Fruit fly (Drosophila melanogaster) whole organism, embryonic: Measurements from ENCODE around the gene CG10512.

Source experiments
- Aef1 ChIP-seq: fragments of 200-800 bp; sonication (Bioruptor generic); IDR thresholded peaks from 3 replicates; pipeline ENCODE4 v1.3.6; 2022; ENCODE audit warnings: missing biosample characterization, missing genetic modification characterization
- Antp ChIP-seq: fragments of 200-800 bp; sonication (Bioruptor generic); optimal IDR thresholded peaks from 3 replicates; lab custom pipeline; 2016; ENCODE audit warnings: missing biosample characterization, missing genetic modification characterization
- Blimp-1 ChIP-seq: fragments of 200-800 bp; sonication (Bioruptor generic); optimal IDR thresholded peaks from 3 replicates; lab custom pipeline; 2018; ENCODE audit warnings: missing biosample characterization, missing genetic modification characterization, mild to moderate bottlenecking, moderate library complexity, missing genetic modification reagents
- CG11504 ChIP-seq: fragments of 200-800 bp; sonication (Bioruptor generic); optimal IDR thresholded peaks from 3 replicates; lab custom pipeline; 2019; ENCODE audit warnings: missing biosample characterization, mild to moderate bottlenecking, missing genetic modification characterization, moderate library complexity
- CG12071 ChIP-seq: fragments of 200-800 bp; sonication (Bioruptor generic); optimal IDR thresholded peaks from 3 replicates; lab custom pipeline; 2018; ENCODE audit warnings: missing biosample characterization, mild to moderate bottlenecking, missing genetic modification characterization
- CG12104 ChIP-seq: fragments of 200-800 bp; sonication (Bioruptor generic); optimal IDR thresholded peaks from 3 replicates; lab custom pipeline; 2016; ENCODE audit warnings: missing biosample characterization, missing genetic modification characterization
- CG12219 ChIP-seq: fragments of 200-800 bp; sonication (Bioruptor generic); optimal IDR thresholded peaks from 3 replicates; lab custom pipeline; 2018; ENCODE audit warnings: missing biosample characterization, mild to moderate bottlenecking, missing genetic modification characterization
- CG12659 ChIP-seq: fragments of 200-800 bp; sonication (Bioruptor generic); optimal IDR thresholded peaks from 3 replicates; lab custom pipeline; 2017; ENCODE audit warnings: mild to moderate bottlenecking, missing biosample characterization, missing genetic modification reagents, missing genetic modification characterization
- CG15011 ChIP-seq: fragments of 200-800 bp; sonication (Bioruptor generic); optimal IDR thresholded peaks from 3 replicates; lab custom pipeline; 2018; ENCODE audit warnings: missing biosample characterization, mild to moderate bottlenecking, missing genetic modification characterization
- CG30403 ChIP-seq: fragments of 200-800 bp; sonication (Bioruptor generic); optimal IDR thresholded peaks from 3 replicates; lab custom pipeline; 2016; ENCODE audit warnings: missing biosample characterization, missing genetic modification characterization
- CG31388 ChIP-seq: fragments of 200-800 bp; sonication (Bioruptor generic); optimal IDR thresholded peaks from 2 replicates; lab custom pipeline; 2016; ENCODE audit warnings: missing biosample characterization, missing genetic modification characterization
- CG31441 ChIP-seq: fragments of 200-800 bp; sonication (Bioruptor generic); IDR thresholded peaks from 2 replicates; pipeline ENCODE4 v1.3.6; 2022; ENCODE audit warnings: missing biosample characterization, missing genetic modification characterization
- CG34376 ChIP-seq: fragments of 200-800 bp; sonication (Bioruptor generic); optimal IDR thresholded peaks from 2 replicates; lab custom pipeline; 2018; ENCODE audit warnings: missing biosample characterization, mild to moderate bottlenecking, missing genetic modification characterization
- CG6175 ChIP-seq: fragments of 200-800 bp; sonication (Bioruptor generic); IDR thresholded peaks from 3 replicates; pipeline ENCODE4 v1.3.6; 2022; ENCODE audit warnings: missing biosample characterization, missing genetic modification characterization
- CG6254 ChIP-seq: fragments of 200-800 bp; sonication (Bioruptor generic); optimal IDR thresholded peaks from 3 replicates; lab custom pipeline; 2017; ENCODE audit warnings: mild to moderate bottlenecking, missing biosample characterization, missing genetic modification reagents, missing genetic modification characterization
- CG6654 ChIP-seq: fragments of 200-800 bp; sonication (Bioruptor generic); optimal IDR thresholded peaks from 2 replicates; lab custom pipeline; 2017; ENCODE audit warnings: missing biosample characterization, mild to moderate bottlenecking, missing genetic modification characterization
- CG6791 ChIP-seq: fragments of 200-800 bp; sonication (Bioruptor generic); IDR thresholded peaks from 3 replicates; pipeline ENCODE4 v1.3.6; 2022; ENCODE audit warnings: missing biosample characterization, missing genetic modification characterization; ENCODE audit not compliant: partially characterized antibody
- CG7963 ChIP-seq: fragments of 200-800 bp; sonication (Bioruptor generic); IDR thresholded peaks from 3 replicates; pipeline ENCODE4 v1.3.6; 2022; ENCODE audit warnings: missing biosample characterization, missing genetic modification characterization; ENCODE audit not compliant: partially characterized antibody
- CG8281 ChIP-seq: fragments of 200-800 bp; sonication (Bioruptor generic); optimal IDR thresholded peaks from 2 replicates; lab custom pipeline; 2018; ENCODE audit warnings: missing biosample characterization, mild to moderate bottlenecking, missing genetic modification characterization, moderate library complexity
- CG9437 ChIP-seq: fragments of 200-800 bp; sonication (Bioruptor generic); optimal IDR thresholded peaks from 2 replicates; lab custom pipeline; 2018; ENCODE audit warnings: missing biosample characterization, mild to moderate bottlenecking, missing genetic modification characterization
- Camta ChIP-seq: fragments of 200-800 bp; sonication (Bioruptor generic); optimal IDR thresholded peaks from 2 replicates; lab custom pipeline; 2016; ENCODE audit warnings: missing biosample characterization, missing genetic modification characterization
- CkIIα-i1 ChIP-seq: fragments of 200-800 bp; sonication (Bioruptor generic); IDR thresholded peaks from 2 replicates; pipeline ENCODE4 v1.3.6; 2022; ENCODE audit warnings: missing biosample characterization, missing genetic modification characterization
- D ChIP-seq, 2 experiments: fragments of 200-800 bp in 1 of 2; fragments of >200 bp in 1 of 2; sonication (Bioruptor generic) in 1 of 2; optimal IDR thresholded peaks; 2 replicates in 1 of 2; 3 replicates in 1 of 2; lab custom pipeline; 2017; ENCODE audit warnings: mild to moderate bottlenecking in 1 of 2, missing biosample characterization in 1 of 2, missing genetic modification characterization in 1 of 2, missing genetic modification reagents in 1 of 2
- Dbx ChIP-seq: fragments of 200-800 bp; sonication (Bioruptor generic); IDR thresholded peaks from 3 replicates; pipeline ENCODE4 v1.3.6; 2022; ENCODE audit warnings: missing biosample characterization, missing genetic modification characterization
- Deaf1 ChIP-seq: fragments of 200-800 bp; optimal IDR thresholded peaks from 3 replicates; lab custom pipeline; 2019; ENCODE audit warnings: missing biosample characterization, mild to moderate bottlenecking, missing genetic modification characterization, moderate library complexity
- Dfd ChIP-seq, 2 experiments: fragments of >200 bp; optimal IDR thresholded peaks; 2 replicates each; lab custom pipeline; 2017; ENCODE audit warnings: missing biosample characterization in 2 of 2, missing genetic modification characterization in 2 of 2
- Drgx ChIP-seq: fragments of 200-800 bp; sonication (Bioruptor generic); IDR thresholded peaks from 2 replicates; pipeline ENCODE4 v1.3.6; 2022; ENCODE audit warnings: missing biosample characterization, missing genetic modification characterization
- ERR ChIP-seq: fragments of 200-800 bp; sonication (Bioruptor generic); optimal IDR thresholded peaks from 2 replicates; lab custom pipeline; 2016; ENCODE audit warnings: missing biosample characterization, missing genetic modification characterization
- Lhr ChIP-seq: fragments of 200-800 bp; sonication (Bioruptor generic); optimal IDR thresholded peaks from 3 replicates; lab custom pipeline; 2017; ENCODE audit warnings: mild to moderate bottlenecking, missing biosample characterization, missing genetic modification reagents, missing genetic modification characterization
- Meics ChIP-seq: fragments of 200-800 bp; sonication (Bioruptor generic); optimal IDR thresholded peaks from 2 replicates; lab custom pipeline; 2017; ENCODE audit warnings: missing biosample characterization, mild to moderate bottlenecking, missing genetic modification characterization
- NC2β ChIP-seq: fragments of 200-800 bp; sonication (Bioruptor generic); optimal IDR thresholded peaks from 2 replicates; lab custom pipeline; 2016; ENCODE audit warnings: missing biosample characterization, missing genetic modification characterization
- Nf-YB ChIP-seq: fragments of 200-800 bp; sonication (Bioruptor generic); optimal IDR thresholded peaks from 3 replicates; lab custom pipeline; 2019; ENCODE audit warnings: missing biosample characterization, mild to moderate bottlenecking, missing genetic modification characterization, moderate library complexity
- Sin3A ChIP-seq: fragments of >200 bp; optimal IDR thresholded peaks from 2 replicates; lab custom pipeline; 2018
- Sox102F ChIP-seq: fragments of 200-800 bp; sonication (Bioruptor generic); optimal IDR thresholded peaks from 2 replicates; lab custom pipeline; 2018; ENCODE audit warnings: missing biosample characterization, mild to moderate bottlenecking, missing genetic modification characterization, moderate library complexity
- Spps ChIP-seq: fragments of 200-800 bp; sonication (Bioruptor generic); optimal IDR thresholded peaks from 2 replicates; lab custom pipeline; 2018; ENCODE audit warnings: missing biosample characterization, mild to moderate bottlenecking, missing genetic modification characterization
- Trl ChIP-seq, 3 experiments: fragments of >200 bp in 2 of 3; fragments of 200-800 bp in 1 of 3; sonication (Bioruptor generic) in 1 of 3; optimal IDR thresholded peaks; 2 replicates in 1 of 3; 3 replicates in 2 of 3; lab custom pipeline; 2016 to 2017; ENCODE audit warnings: missing biosample characterization in 1 of 3, missing genetic modification characterization in 1 of 3
- Xbp1 ChIP-seq: fragments of 200-800 bp; sonication (Bioruptor generic); optimal IDR thresholded peaks from 3 replicates; lab custom pipeline; 2016; ENCODE audit warnings: missing biosample characterization, mild to moderate bottlenecking, missing genetic modification characterization
- bsh ChIP-seq, 2 experiments: fragments of 200-800 bp; sonication (Bioruptor generic); optimal IDR thresholded peaks; 2 replicates each; lab custom pipeline; 2017 to 2018; ENCODE audit warnings: mild to moderate bottlenecking in 2 of 2, missing biosample characterization in 2 of 2, missing genetic modification characterization in 2 of 2, moderate library complexity in 1 of 2
- cad ChIP-seq: fragments of >200 bp; optimal IDR thresholded peaks from 2 replicates; lab custom pipeline; 2017; ENCODE audit warnings: missing biosample characterization, missing genetic modification characterization
- dmrt99B ChIP-seq: fragments of 200-800 bp; sonication (Bioruptor generic); optimal IDR thresholded peaks from 2 replicates; lab custom pipeline; 2018; ENCODE audit warnings: missing biosample characterization, mild to moderate bottlenecking, missing genetic modification characterization, moderate library complexity
- fd102C ChIP-seq: fragments of 200-800 bp; sonication (Bioruptor generic); optimal IDR thresholded peaks from 2 replicates; lab custom pipeline; 2018; ENCODE audit warnings: missing biosample characterization, mild to moderate bottlenecking, missing genetic modification characterization, moderate library complexity
- gem ChIP-seq: fragments of 200-800 bp; sonication (Bioruptor generic); optimal IDR thresholded peaks from 2 replicates; lab custom pipeline; 2019; ENCODE audit warnings: missing biosample characterization, mild to moderate bottlenecking, missing genetic modification characterization, moderate library complexity
- luna ChIP-seq: fragments of 200-800 bp; sonication (Bioruptor generic); optimal IDR thresholded peaks from 2 replicates; lab custom pipeline; 2016; ENCODE audit warnings: missing biosample characterization, missing genetic modification characterization
- sens ChIP-seq: fragments of 200-800 bp; sonication (Bioruptor generic); peaks from one replicate; lab custom pipeline; 2016; ENCODE audit warnings: missing biosample characterization, missing genetic modification characterization
- so ChIP-seq: fragments of 200-800 bp; sonication (Bioruptor generic); IDR thresholded peaks from 3 replicates; pipeline ENCODE4 v1.3.6; 2022; ENCODE audit warnings: missing biosample characterization, missing genetic modification characterization
- sqz ChIP-seq: fragments of 200-800 bp; sonication (Bioruptor generic); optimal IDR thresholded peaks from 3 replicates; lab custom pipeline; 2018; ENCODE audit warnings: missing biosample characterization, mild to moderate bottlenecking, missing genetic modification characterization
- tup ChIP-seq: fragments of 200-800 bp; sonication (Bioruptor generic); optimal IDR thresholded peaks from 2 replicates; lab custom pipeline; 2016; ENCODE audit warnings: missing biosample characterization, mild to moderate bottlenecking, missing genetic modification characterization, moderate library complexity
- yki ChIP-seq: fragments of >200 bp; optimal IDR thresholded peaks from 3 replicates; lab custom pipeline; 2018
- zen ChIP-seq: fragments of 200-800 bp; sonication (Bioruptor generic); optimal IDR thresholded peaks from 3 replicates; lab custom pipeline; 2018; ENCODE audit warnings: missing biosample characterization, mild to moderate bottlenecking, missing genetic modification characterization, moderate library complexity

Gene CG10512

dm6 chr3L:21223268-21223667, 20.5 kb downstream of the CG10512 start (continued):
- TF ChIP-seq zen (tag; lab: Kevin White, UChicago) (no peak), CG9437 (GFP tag; lab: Kevin White, UChicago) (no peak), Drgx (peak; percentile 59), Blimp-1 (GFP tag; lab: Kevin White, UChicago) (peak; percentile 35), CG15011 (no peak), D (optimal IDR thresholded peaks at IDR 0.05; lab: Kevin White, UChicago) (no peak), D (GFP tag; optimal IDR thresholded peaks at IDR 0.05; lab: Kevin White, UChicago) (peak; percentile 1), bsh (GFP tag; optimal IDR thresholded peaks at IDR 0.05; lab: Kevin White, UChicago) (peak in 1 of 2 experiments; percentile 48), sens (GFP tag; lab: Kevin White, UChicago) (peak; percentile 59), Sox102F (GFP tag; lab: Kevin White, UChicago) (peak; percentile 46), CG8281 (tag; lab: Kevin White, UChicago) (no peak), Aef1 (GFP tag; lab: Robert Waterston, UW) (no peak), Dbx (GFP tag; lab: Robert Waterston, UW) (no peak)

DNA sequence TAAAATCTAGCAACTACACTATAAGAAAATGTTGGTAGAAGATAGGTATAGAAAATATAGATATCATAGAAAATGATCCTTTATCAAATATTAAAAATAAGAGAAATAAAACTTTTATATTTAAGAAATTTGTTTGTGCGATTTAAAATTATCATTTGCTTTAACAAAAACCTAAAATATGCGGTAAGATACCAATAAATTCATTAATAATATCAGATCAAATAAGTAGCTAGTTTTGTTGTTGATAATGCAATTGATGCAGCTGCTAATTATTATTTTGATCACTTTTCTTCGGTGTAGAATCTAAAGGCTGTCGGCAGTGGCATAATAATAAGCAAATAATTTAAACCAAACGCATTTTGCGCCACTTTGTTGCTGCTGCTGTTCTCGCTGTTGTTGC, 21.6 kb downstream of the CG10512 start:
- peak; percentile 38 for TF ChIP-seq gem (tag; lab: Kevin White, UChicago)
- TF ChIP-seq luna = no peak
- no peak for TF ChIP-seq Dfd (GFP tag; optimal IDR thresholded peaks at IDR 0.05; lab: Kevin White, UChicago)
- TF ChIP-seq yki (lab: Kevin White, UChicago) = no peak
- TF ChIP-seq CG31441 (GFP tag; lab: Robert Waterston, UW) = peak; percentile 11; the same call in 1 of the 2 replicates
- peak; percentile 21 for TF ChIP-seq dmrt99B (tag; lab: Kevin White, UChicago)
- TF ChIP-seq fd102C = no peak
- no peak for TF ChIP-seq Sin3A (lab: Kevin White, UChicago)
- no peak for TF ChIP-seq CG7963 (GFP tag; lab: Robert Waterston, UW)
- no peak for TF ChIP-seq Camta
- no peak for TF ChIP-seq CG12104 (GFP tag; lab: Kevin White, UChicago)
- TF ChIP-seq CG12659 = no peak
- peak; percentile 32 for TF ChIP-seq CG11504
- no peak for TF ChIP-seq CkIIα-i1 (GFP tag; lab: Robert Waterston, UW)
- TF ChIP-seq CG30403 (GFP tag; lab: Kevin White, UChicago) = peak; percentile 15
- no peak for TF ChIP-seq CG34376
- TF ChIP-seq CG31388 (GFP tag; lab: Kevin White, UChicago) = no peak
- TF ChIP-seq Antp (GFP tag; lab: Kevin White, UChicago) = no peak
- no peak for TF ChIP-seq NC2β
- TF ChIP-seq sqz (GFP tag; lab: Kevin White, UChicago) = no peak
- TF ChIP-seq Meics (GFP tag; lab: Kevin White, UChicago) = no peak
- TF ChIP-seq ERR (GFP tag; lab: Kevin White, UChicago) = no peak
- TF ChIP-seq Lhr = no peak
- no peak for TF ChIP-seq Spps (tag; lab: Kevin White, UChicago)

DNA sequence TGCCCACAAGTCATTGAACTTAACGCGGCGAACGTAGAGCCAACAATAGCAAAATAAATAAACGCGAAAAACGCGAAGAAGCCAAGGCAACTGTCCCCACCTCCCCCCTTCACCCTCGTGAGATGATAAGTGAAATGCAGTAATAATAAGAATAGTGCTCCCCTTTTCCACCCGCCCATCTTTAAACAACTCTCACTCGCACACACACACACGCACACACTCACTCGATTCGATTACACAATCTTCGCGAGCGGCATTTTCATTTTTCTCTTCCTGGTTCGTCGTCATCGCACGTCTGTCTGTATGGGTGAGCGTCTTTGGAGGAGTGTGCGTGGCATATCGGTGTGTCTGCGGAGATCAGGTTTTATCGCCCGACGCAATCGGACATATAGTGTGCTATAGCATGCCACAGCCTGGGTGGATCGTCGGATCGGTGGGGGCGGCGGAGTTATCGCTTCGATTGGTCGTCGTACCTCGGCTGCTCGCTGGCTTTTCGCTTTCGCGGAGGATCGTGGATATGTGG, 22.0 kb downstream of the CG10512 start:
- TF ChIP-seq CG6254 (GFP tag; lab: Kevin White, UChicago) (no peak), tup (GFP tag; lab: Kevin White, UChicago) (no peak), CG6175 (GFP tag; lab: Robert Waterston, UW) (0 out of 3 replicates have a peak, but pooled peaks have one; percentile 8), CG12071 (GFP tag; lab: Kevin White, UChicago) (no peak), cad (GFP tag; lab: Kevin White, UChicago) (no peak), Trl (optimal IDR thresholded peaks at IDR 0.05; lab: Kevin White, UChicago) (peak in 1 of 2 experiments; percentile 11), Trl (GFP tag; optimal IDR thresholded peaks at IDR 0.05; lab: Kevin White, UChicago) (no peak), Nf-YB (GFP tag; lab: Kevin White, UChicago) (peak; percentile 5), Xbp1 (GFP tag; lab: Kevin White, UChicago) (peak; percentile 52), CG6654 (no peak), CG12219 (GFP tag; lab: Kevin White, UChicago) (no peak), CG6791 (GFP tag; lab: Robert Waterston, UW) (0 out of 3 replicates have a peak, but pooled peaks have one; percentile 39), so (GFP tag; lab: Robert Waterston, UW) (0 out of 3 replicates have a peak, but pooled peaks have one; percentile 16), Deaf1 (tag; lab: Kevin White, UChicago) (peak; percentile 68)
